Worm (Caenorhabditis elegans): ENCODE data around the gene col-157.
"Not testable (repeated sequence)": the region's sequence is repeated elsewhere in the genome, so short reads cannot be mapped to it uniquely, and the experiment has no call there.

The col-157 gene

DNA sequence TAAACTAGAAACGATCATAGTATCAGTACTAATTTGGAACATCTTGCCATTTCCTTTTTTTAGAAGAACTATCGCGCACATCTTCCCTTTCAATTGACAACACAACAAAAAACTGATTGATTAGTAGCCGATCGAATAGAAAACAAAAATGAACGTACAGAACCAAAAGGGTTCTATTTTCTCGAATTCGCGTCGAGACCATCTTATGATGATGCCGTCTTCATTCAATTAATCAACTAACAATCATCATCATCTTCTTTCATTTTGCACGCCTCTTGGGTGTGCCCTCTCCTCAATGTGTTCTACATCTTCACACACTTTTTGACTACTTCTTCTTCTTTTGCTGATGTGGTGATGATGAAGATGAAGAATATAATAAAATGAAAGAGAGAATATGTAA, 15.9 kb downstream of the col-157 start:
- TF ChIP-seq F52B5.7 (tag; optimal IDR thresholded peaks at IDR 0.05) (no peak), somi-1 (GFP tag; optimal IDR thresholded peaks at IDR 0.05) (peak; percentile 10), ztf-25 (GFP tag; IDR thresholded peaks at IDR 0.05) (no peak), sea-2 (GFP tag; IDR thresholded peaks at IDR 0.05) (no peak), ZK185.1 (tag; optimal IDR thresholded peaks at IDR 0.05; ENCODE audit: poor library complexity, severe bottlenecking) (no peak)

DNA sequence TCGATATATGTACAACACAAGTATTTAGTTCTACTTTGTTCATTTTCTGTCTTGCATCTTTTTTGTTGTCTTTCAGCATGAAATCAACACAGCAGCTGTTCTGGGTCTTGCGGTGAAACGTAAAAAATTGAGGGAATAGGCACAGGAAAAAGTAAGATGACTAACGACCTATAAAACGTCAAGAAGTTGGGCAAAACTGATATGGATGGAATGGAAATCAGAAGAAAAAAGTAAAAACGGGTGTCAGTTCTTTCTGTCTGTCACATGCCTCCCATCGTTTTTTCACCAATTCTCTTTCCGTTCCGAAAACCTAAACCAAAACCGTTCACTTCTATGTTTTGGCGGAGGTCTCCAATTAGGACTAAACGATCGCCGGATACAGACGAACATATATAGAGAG, 17.1 kb downstream of the col-157 start:
- TF ChIP-seq nhr-80 (tag; optimal IDR thresholded peaks at IDR 0.05) (peak; percentile 60), bed-2 (GFP tag; IDR thresholded peaks at IDR 0.05) (no peak)

DNA sequence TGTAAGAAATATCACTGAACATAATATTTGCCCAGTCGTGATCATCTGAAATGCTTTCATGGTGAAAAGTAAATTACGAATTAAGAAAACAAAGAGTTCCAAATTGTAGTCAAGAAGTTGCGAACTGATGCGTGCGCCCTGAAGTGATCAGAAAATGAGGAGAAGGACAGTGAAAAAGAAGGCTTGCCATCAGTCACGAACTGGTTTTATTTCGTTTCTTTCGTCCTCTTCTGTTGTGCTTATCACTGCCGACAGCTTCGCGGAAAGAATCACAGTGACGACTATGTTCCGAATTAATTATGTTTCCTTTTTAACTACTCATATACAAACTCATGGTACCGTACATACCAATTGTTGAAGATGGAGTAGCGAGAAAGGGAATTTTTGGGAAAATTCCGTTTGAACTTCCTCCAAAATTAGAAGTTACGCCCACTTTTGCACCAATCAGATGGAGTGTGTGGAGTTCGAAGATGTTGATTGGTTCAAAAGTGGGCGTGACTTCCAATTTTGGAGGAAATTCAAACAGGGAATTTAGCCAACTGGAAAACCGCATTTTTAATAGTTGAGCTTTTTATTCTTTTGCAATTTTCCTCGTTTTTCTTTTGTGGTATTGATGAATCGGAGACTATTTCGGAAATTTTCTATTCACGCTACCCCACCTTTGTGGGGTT, 19.4 kb downstream of the col-157 start, which contains the start of gene C55A6.12:
Gene C55A6.12 (minus strand): TSS at position 51 of the 671 bp plus-strand sequence.
- TF ChIP-seq nhr-179 (tag; optimal IDR thresholded peaks at IDR 0.05) (no peak), zfh-2 (GFP tag; conservative IDR thresholded peaks at IDR 0.05) (no peak), lin-26 (GFP tag; IDR thresholded peaks at IDR 0.05) (no peak), nfyb-1 (GFP tag; IDR thresholded peaks at IDR 0.05) (peak; percentile 99), hmg-1.2 (GFP tag; IDR thresholded peaks at IDR 0.05) (no peak), pha-4 (tag; optimal IDR thresholded peaks at IDR 0.05) (no peak), nfya-2 (GFP tag; IDR thresholded peaks at IDR 0.05) (peak; percentile 98), lin-35 (GFP tag; optimal IDR thresholded peaks at IDR 0.05) (peak in 1 of 3 experiments; percentile 45), cebp-1 (GFP tag; IDR thresholded peaks at IDR 0.05) (no peak), cebp-1 (tag; optimal IDR thresholded peaks at IDR 0.05) (no peak), lin-54 (GFP tag; optimal IDR thresholded peaks at IDR 0.05) (peak; percentile 43), tlf-1 (GFP tag; optimal IDR thresholded peaks at IDR 0.05) (no peak), K12H6.12 (tag; optimal IDR thresholded peaks at IDR 0.05) (no peak)

DNA sequence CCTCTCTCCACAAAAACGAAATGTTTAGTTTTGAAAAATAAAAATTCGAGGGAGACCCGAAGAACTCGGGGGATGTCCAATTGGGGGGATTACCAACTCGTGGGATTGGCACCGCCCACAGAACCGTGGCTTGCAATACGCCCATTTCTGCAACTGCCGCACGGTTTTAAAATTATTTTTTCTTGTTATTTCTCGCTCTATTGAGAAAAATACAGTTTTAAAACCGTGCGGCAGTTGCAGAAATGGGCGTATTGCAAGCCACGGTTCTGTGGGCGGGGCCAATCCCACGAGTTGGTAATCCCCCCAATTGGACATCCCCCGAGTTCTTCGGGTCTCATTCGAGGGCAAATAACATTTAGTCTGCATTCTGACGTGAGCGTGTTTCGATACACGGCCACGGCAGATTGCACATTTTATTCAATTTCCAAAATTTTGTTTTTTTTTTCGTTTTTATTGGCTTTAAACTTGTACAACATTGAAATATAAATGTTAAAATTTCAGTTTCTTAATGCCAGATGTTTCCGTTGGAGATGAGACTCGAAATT, 21.1 kb downstream of the col-157 start, which contains the start of the genes C55A6.1 and C55A6.10:
Gene C55A6.1 (minus strand): TSS at position 116 of the 545 bp plus-strand sequence.
Gene C55A6.10 (plus strand): TSS at position 495 of the 545 bp plus-strand sequence.
- TF ChIP-seq madf-6 (GFP tag; IDR thresholded peaks at IDR 0.05) = peak; percentile 71
- TF ChIP-seq D2030.7 (GFP tag; IDR thresholded peaks at IDR 0.05) = peak; percentile 93
- TF ChIP-seq die-1 (tag; optimal IDR thresholded peaks at IDR 0.05) = peak; percentile 15
- TF ChIP-seq ztf-28 (GFP tag; IDR thresholded peaks at IDR 0.05) = peak; percentile 82; the same call in 1 of the 2 replicates
- peak in 1 of 3 experiments; percentile 66 for TF ChIP-seq lin-35 (GFP tag; optimal IDR thresholded peaks at IDR 0.05)
- TF ChIP-seq bed-2 (GFP tag; IDR thresholded peaks at IDR 0.05) = peak; percentile 50; the same call in 1 of the 2 replicates
- peak; percentile 72; the same call in 1 of the 2 replicates for TF ChIP-seq B0019.2 (GFP tag; conservative IDR thresholded peaks at IDR 0.05)
- peak; percentile 59 for TF ChIP-seq unc-130 (GFP tag; optimal IDR thresholded peaks at IDR 0.05)
- peak; percentile 93 for TF ChIP-seq pbrm-1 (GFP tag; IDR thresholded peaks at IDR 0.05)
- peak; percentile 35 for TF ChIP-seq B0035.1 (tag; optimal IDR thresholded peaks at IDR 0.05)
- 0 out of 2 replicates have a peak, but pooled peaks have one; percentile 25 for TF ChIP-seq aptf-2 (GFP tag; conservative IDR thresholded peaks at IDR 0.05)
- peak; percentile 72 for TF ChIP-seq lin-54 (GFP tag; optimal IDR thresholded peaks at IDR 0.05)
- 0 out of 2 replicates have a peak, but pooled peaks have one; percentile 17 for TF ChIP-seq ztf-6 (GFP tag; IDR thresholded peaks at IDR 0.05)
- peak; percentile 56 for TF ChIP-seq F23B12.7 (tag; optimal IDR thresholded peaks at IDR 0.05; ENCODE audit: insufficient read depth)
- peak; percentile 91 for TF ChIP-seq mcd-1 (GFP tag; IDR thresholded peaks at IDR 0.05)
- peak; percentile 97 for TF ChIP-seq ceh-100 (GFP tag; IDR thresholded peaks at IDR 0.05)
- TF ChIP-seq C17E4.6 (GFP tag; IDR thresholded peaks at IDR 0.05) = peak; percentile 67
- TF ChIP-seq rpc-1 (optimal IDR thresholded peaks at IDR 0.05) = peak; percentile 24
- TF ChIP-seq rpc-1 (tag; optimal IDR thresholded peaks at IDR 0.05) = not testable (repeated sequence)
- TF ChIP-seq athp-1 (tag; optimal IDR thresholded peaks at IDR 0.05) = peak; percentile 59
- peak; percentile 65; the same call in 1 of the 2 replicates for TF ChIP-seq egl-44 (GFP tag; IDR thresholded peaks at IDR 0.05)
- TF ChIP-seq ztf-18 (tag; optimal IDR thresholded peaks at IDR 0.05) = peak; percentile 86
- peak; percentile 69 for TF ChIP-seq snpc-3.4 (tag; optimal IDR thresholded peaks at IDR 0.05)
- TF ChIP-seq ZK185.1 (tag; optimal IDR thresholded peaks at IDR 0.05; ENCODE audit: poor library complexity, severe bottlenecking) = peak; percentile 64
- TF ChIP-seq K12H6.12 (tag; optimal IDR thresholded peaks at IDR 0.05) = peak; percentile 50
- TF ChIP-seq ekl-4 (GFP tag; IDR thresholded peaks at IDR 0.05) = peak; percentile 90
- TF ChIP-seq lsl-1 (GFP tag; optimal IDR thresholded peaks at IDR 0.05) = peak; percentile 61

All from whole organism, young adult.